Worm (Caenorhabditis elegans) whole organism, L4/young adult: ENCODE data around the gene Y69A2AR.16.

Source experiments
- W03F9.2 ChIP-seq: fragments of 150-350 bp; optimal IDR thresholded peaks from 2 replicates; lab custom pipeline; 2014; ENCODE audit warnings: missing biosample characterization, missing genetic modification characterization
- dao-5 ChIP-seq: sonication (generic microtip); optimal IDR thresholded peaks from 2 replicates; lab custom pipeline; 2016; ENCODE audit warnings: missing genotype, missing genetic modification characterization, moderate library complexity, missing compliant biosample characterization
- him-1 ChIP-seq: sonication (generic microtip); optimal IDR thresholded peaks from 2 replicates; lab custom pipeline; 2016; ENCODE audit warnings: missing genotype, missing genetic modification reagents, missing genetic modification characterization, missing compliant biosample characterization

- TF ChIP-seq dao-5 (tag; lab: Kevin White, UChicago), result no peak
- no peak for TF ChIP-seq him-1 (tag; lab: Kevin White, UChicago)
- no peak for TF ChIP-seq W03F9.2 (tag; lab: Kevin White, UChicago)
Observed at ce11 chrIV:2497615-2498183, at the start of gene Y69A2AR.16.
